Fruit fly (Drosophila melanogaster) S2 (cell line): ENCODE data around the gene CG43439.

Source experiments
- CG8478 ChIP-seq: fragments of >200 bp; optimal IDR thresholded peaks from 2 replicates; lab custom pipeline; 2018
- CTCF ChIP-seq, 2 experiments: fragments of >200 bp; optimal IDR thresholded peaks; 2 replicates each; lab custom pipeline; 2018

DNA sequence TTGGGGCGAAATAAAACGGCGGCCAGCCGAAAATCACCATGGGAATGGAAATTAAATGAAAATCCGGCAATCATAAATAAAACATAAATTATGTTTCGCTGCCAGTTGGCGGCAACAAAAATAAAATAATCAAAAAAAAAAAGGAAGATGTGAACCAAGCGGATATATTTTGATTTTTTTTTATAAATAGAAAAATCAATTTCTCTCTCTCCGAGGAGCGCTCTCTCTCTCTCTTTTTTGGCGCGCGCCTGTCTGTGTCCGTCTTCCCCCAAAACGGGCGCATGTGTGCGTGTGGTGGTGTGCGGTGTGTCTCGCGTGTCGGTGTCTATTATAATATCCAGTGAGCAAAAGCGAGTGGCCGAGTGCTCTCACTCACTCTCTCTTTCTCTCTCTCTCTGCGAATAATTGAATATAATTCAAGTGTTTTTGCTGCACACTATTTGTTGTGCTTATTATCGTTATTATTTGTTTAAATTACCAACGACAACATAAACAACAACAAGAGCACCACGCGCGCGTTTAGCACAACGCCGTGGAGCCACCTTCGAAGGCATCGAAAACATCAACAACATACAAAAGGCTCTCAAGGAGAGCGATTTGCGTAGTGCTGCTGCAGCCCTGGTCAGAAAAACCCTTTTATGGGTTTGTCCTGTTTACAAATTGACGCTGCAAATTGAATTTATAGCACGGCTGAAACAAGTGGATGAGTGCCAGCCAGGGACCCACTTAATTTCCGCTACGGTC lies 41.0 kb downstream of the CG43439 start:
- TF ChIP-seq CTCF (optimal IDR thresholded peaks at IDR 0.05; lab: Kevin White, UChicago) (no peak), CG8478 (lab: Kevin White, UChicago) (no peak)
